Worm (Caenorhabditis elegans): ENCODE data around the gene Y64H9A.2.
A peak's percentile ranks its signal among the peaks of the same experiment; 100 is the strongest.

The Y64H9A.2 gene

DNA sequence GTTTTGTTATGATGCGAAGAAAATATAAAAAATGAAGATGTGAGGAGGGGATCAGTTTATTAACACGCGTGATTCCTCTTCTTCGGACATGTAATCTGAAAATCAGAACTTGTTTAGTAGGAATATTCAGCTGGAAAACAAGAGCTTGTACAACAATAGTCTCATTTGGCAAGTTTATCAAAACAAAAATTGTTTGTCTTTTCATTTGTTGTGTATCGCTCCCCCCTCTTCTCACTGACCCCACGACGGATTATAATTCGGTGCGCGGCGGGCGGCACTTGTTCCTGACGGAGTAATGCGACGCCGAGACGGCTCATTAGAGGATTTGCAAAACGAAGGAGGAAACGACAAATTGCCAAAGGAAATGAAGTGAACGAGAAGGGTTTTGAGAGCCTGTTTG lies 9.9 kb upstream of the Y64H9A.2 start, which contains the start of gene ZC449.4:
Gene ZC449.4, minus strand, starts transcription at position 101 of the 400 bp plus-strand sequence.
- no peak for TF ChIP-seq mxl-2 (GFP tag; conservative IDR thresholded peaks at IDR 0.05)
- TF ChIP-seq unc-62 (GFP tag; optimal IDR thresholded peaks at IDR 0.05 in 1 of 2) = peak in 1 of 2 experiments; percentile 26
- TF ChIP-seq unc-62 (tag; optimal IDR thresholded peaks at IDR 0.05) = no peak
- TF ChIP-seq aha-1 (tag) = peak; percentile 43
- no peak for TF ChIP-seq ceh-62 (tag; optimal IDR thresholded peaks at IDR 0.05)

DNA sequence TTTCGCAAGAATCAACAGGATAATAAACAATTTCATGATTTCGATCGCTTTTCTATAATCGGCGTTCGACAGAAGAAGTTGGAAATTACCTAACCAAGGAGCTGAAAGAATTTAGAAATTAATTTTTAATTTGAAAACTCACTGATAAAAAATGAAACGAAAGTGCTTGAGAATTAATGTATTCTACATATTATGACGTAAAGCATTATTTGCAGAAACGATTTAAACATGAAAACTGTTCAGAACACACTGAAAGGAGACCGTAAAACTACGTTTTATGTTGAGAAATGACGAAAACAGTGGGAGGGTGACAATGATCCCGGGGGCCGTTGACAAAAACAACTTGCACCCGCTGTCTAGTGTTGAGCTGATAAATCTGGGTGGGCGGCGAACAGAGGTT lies 6.1 kb upstream of the Y64H9A.2 start, which contains the start of gene ZC449.5:
Gene ZC449.5, minus strand, starts transcription at position 101 of the 400 bp plus-strand sequence.
- TF ChIP-seq aha-1 (tag) (no peak), ceh-32 (tag; optimal IDR thresholded peaks at IDR 0.05; ENCODE audit: poor library complexity) (no peak), nhr-111 (GFP tag; optimal IDR thresholded peaks at IDR 0.05) (no peak), pqm-1 (tag; optimal IDR thresholded peaks at IDR 0.05) (peak; percentile 39)

DNA sequence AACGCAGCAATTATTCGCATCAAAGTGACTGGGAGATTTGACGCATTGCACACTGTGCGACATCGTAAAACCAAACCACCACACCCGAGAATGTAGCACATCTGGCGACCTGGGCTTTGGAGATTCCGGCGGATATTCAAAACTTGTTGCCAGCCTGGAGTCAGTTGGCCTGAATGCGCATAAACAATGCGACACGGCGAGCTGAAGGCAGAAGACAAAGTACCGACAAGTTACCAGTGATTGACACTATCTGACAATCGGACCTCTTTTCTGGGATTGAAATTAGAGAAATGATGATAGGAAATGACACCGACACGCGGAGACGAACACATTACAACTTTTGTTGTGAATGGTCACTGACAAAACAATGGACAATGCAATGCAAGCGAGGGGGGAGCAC lies 5.0 kb upstream of the Y64H9A.2 start:
- TF ChIP-seq rbr-2 (tag; optimal IDR thresholded peaks at IDR 0.05) (no peak), ctbp-1 (GFP tag; IDR thresholded peaks at IDR 0.05) (no peak), mdt-29 (GFP tag; IDR thresholded peaks at IDR 0.05) (no peak), pqm-1 (tag; optimal IDR thresholded peaks at IDR 0.05) (no peak), spr-1 (tag; optimal IDR thresholded peaks at IDR 0.05) (no peak), lin-13 (GFP tag; optimal IDR thresholded peaks at IDR 0.05) (no peak), mdl-1 (tag; optimal IDR thresholded peaks at IDR 0.05) (no peak), F10B5.3 (tag; optimal IDR thresholded peaks at IDR 0.05) (no peak), nhr-76 (tag; optimal IDR thresholded peaks at IDR 0.05) (no peak)

DNA sequence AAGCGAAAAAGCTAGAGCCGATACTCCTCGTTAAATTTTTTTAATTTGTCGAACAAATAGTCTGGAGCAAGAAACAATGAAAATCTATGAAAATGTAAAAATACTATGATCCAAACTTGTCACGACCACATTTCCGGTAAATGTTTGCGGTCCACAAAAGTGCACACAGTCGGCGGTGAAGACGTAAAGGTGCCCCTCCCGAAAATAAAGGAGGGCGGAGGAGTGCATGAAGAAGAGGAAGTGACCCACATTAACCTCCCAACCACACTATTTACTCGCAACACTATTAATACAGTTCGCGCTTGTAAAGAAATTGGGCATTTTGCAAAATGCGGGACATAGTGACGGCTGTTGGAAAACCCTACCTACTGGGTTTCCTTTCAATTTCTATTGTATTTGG lies 3.7 kb upstream of the Y64H9A.2 start:
- peak in 1 of 2 experiments; percentile 92 for TF ChIP-seq unc-62 (GFP tag; optimal IDR thresholded peaks at IDR 0.05 in 1 of 2)
- no peak for TF ChIP-seq unc-62 (tag; optimal IDR thresholded peaks at IDR 0.05)
- no peak for TF ChIP-seq nhr-41 (GFP tag; IDR thresholded peaks at IDR 0.05)

DNA sequence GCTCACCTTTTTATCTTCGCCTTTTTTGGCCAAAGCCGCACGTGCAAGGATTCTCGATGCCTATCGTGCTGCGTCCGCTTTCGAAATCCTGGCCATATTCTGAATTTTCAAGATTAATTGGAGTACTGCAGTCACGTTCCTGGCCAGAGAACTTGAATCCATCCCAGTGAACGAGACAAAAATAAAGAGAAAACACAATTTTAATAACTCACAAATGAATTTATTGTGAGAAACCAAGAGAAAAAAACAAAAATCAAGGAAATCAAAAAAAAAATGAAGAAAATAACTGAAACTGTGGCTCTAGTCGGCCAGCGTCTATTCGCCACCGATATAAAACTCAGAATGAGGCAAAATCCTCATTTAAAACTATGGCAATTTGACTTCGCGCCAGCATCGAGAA lies 15.4 kb downstream of the Y64H9A.2 start, which contains the start of gene C24H10.4:
Gene C24H10.4, minus strand, starts transcription at position 101 of the 400 bp plus-strand sequence.
- no peak for TF ChIP-seq jun-1 (tag; optimal IDR thresholded peaks at IDR 0.05)
- no peak for TF ChIP-seq snpc-4 (tag; optimal IDR thresholded peaks at IDR 0.05)
- no peak for TF ChIP-seq lin-13 (GFP tag; optimal IDR thresholded peaks at IDR 0.05)
- no peak for TF ChIP-seq hmg-1.1 (GFP tag; IDR thresholded peaks at IDR 0.05)
- TF ChIP-seq cey-2 (tag; optimal IDR thresholded peaks at IDR 0.05; ENCODE audit: borderline replicate concordance, insufficient read depth) = no peak
- no peak for TF ChIP-seq mxl-3 (GFP tag; optimal IDR thresholded peaks at IDR 0.05)
- TF ChIP-seq nhr-237 (tag; optimal IDR thresholded peaks at IDR 0.05) = no peak
- no peak for TF ChIP-seq nhr-102 (tag; optimal IDR thresholded peaks at IDR 0.05)
- no peak for TF ChIP-seq mxl-2 (GFP tag; conservative IDR thresholded peaks at IDR 0.05)
- TF ChIP-seq mep-1 (tag; optimal IDR thresholded peaks at IDR 0.05) = no peak
- TF ChIP-seq spr-1 (tag; optimal IDR thresholded peaks at IDR 0.05) = no peak
- TF ChIP-seq duxl-1 (tag; optimal IDR thresholded peaks at IDR 0.05; ENCODE audit: poor library complexity) = no peak
- no peak for TF ChIP-seq lim-7 (GFP tag; IDR thresholded peaks at IDR 0.05)
- TF ChIP-seq dve-1 (tag; optimal IDR thresholded peaks at IDR 0.05; ENCODE audit: insufficient read depth) = no peak
- TF ChIP-seq mes-2 (tag; optimal IDR thresholded peaks at IDR 0.05; ENCODE audit: poor library complexity, severe bottlenecking) = no peak
- TF ChIP-seq Y5F2A.4 (GFP tag; optimal IDR thresholded peaks at IDR 0.05) = no peak

DNA sequence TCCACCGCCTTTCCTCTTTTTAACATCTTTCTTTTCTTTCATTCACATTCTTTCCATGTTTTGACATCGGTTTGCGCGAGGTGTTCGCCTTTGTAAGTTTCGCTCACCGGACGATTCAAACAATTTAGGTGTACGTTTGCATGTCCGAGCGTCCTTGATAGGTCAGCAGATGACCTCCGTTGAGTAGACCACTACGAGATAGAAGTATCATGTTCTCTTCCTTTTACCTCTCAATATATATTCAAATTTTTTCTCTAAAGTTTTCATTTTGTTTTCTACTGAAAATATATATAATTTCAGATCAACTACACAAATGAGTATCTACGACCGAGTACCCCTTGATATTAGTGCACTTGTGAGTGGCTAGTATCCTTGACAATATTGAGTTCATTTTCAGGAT lies 17.0 kb downstream of the Y64H9A.2 start, which contains the start of gene C24H10.3:
Gene C24H10.3, plus strand, starts transcription at position 301 of the 400 bp plus-strand sequence.
- TF ChIP-seq hlh-11 (tag; optimal IDR thresholded peaks at IDR 0.05) = no peak
- no peak for TF ChIP-seq zag-1 (tag; optimal IDR thresholded peaks at IDR 0.05)
- no peak for TF ChIP-seq ctbp-1 (GFP tag; IDR thresholded peaks at IDR 0.05)
- no peak for TF ChIP-seq nhr-10 (tag; optimal IDR thresholded peaks at IDR 0.05)
- TF ChIP-seq madf-5 (GFP tag; IDR thresholded peaks at IDR 0.05) = no peak
- TF ChIP-seq lin-13 (GFP tag; optimal IDR thresholded peaks at IDR 0.05) = no peak
- no peak for TF ChIP-seq nhr-6 (tag; optimal IDR thresholded peaks at IDR 0.05)
- TF ChIP-seq rbr-2 (tag; optimal IDR thresholded peaks at IDR 0.05) = no peak
- no peak for TF ChIP-seq skn-1 (tag; optimal IDR thresholded peaks at IDR 0.05)
- TF ChIP-seq tra-1 (GFP tag; IDR thresholded peaks at IDR 0.05) = no peak
- no peak for TF ChIP-seq fkh-10 (GFP tag; optimal IDR thresholded peaks at IDR 0.05)
- no peak for TF ChIP-seq T26A8.4 (GFP tag; IDR thresholded peaks at IDR 0.05)
- no peak for TF ChIP-seq daf-8 (GFP tag; IDR thresholded peaks at IDR 0.05)
- no peak for TF ChIP-seq lin-39 (tag; optimal IDR thresholded peaks at IDR 0.05)
- TF ChIP-seq nhr-41 (GFP tag; IDR thresholded peaks at IDR 0.05) = no peak
- no peak for TF ChIP-seq gei-8 (GFP tag; optimal IDR thresholded peaks at IDR 0.05)
- TF ChIP-seq zfp-2 (tag; optimal IDR thresholded peaks at IDR 0.05) = no peak
